Worm (Caenorhabditis elegans) whole organism, L1 larva: ENCODE measurements around the gene icln-1.

ENCODE experiments used
- C04F5.9 ChIP-seq: sonication (generic microtip); optimal IDR thresholded peaks from 2 replicates; lab custom pipeline; 2016; ENCODE audit warnings: missing genetic modification characterization, missing compliant biosample characterization
- C34B4.2 ChIP-seq: sonication (generic microtip); optimal IDR thresholded peaks from 2 replicates; lab custom pipeline; 2017; ENCODE audit warnings: mild to moderate bottlenecking, missing genetic modification characterization, missing compliant biosample characterization
- aha-1 ChIP-seq: fragments of 150-350 bp; optimal IDR thresholded peaks from 2 replicates; lab custom pipeline; 2014; ENCODE audit warnings: missing biosample characterization, missing genetic modification characterization
- alr-1 ChIP-seq: fragments of 200-800 bp; sonication (Bioruptor generic); optimal IDR thresholded peaks from 2 replicates; lab custom pipeline; 2018; ENCODE audit warnings: borderline replicate concordance, mild to moderate bottlenecking, missing genetic modification characterization, missing compliant biosample characterization
- ceh-82 ChIP-seq, 3 experiments: fragments of 150-350 bp in 1 of 3; sonication (generic microtip) in 2 of 3; optimal IDR thresholded peaks; 2 replicates each; lab custom pipeline; 2014 to 2017; ENCODE audit warnings: missing biosample characterization in 3 of 3, missing genetic modification characterization in 3 of 3
- ceh-88 ChIP-seq: fragments of 200-800 bp; sonication (Bioruptor generic); IDR thresholded peaks from 2 replicates; pipeline ENCODE4 v1.3.6; 2022; ENCODE audit warnings: missing genetic modification characterization, missing compliant biosample characterization
- ceh-90 ChIP-seq: sonication (generic microtip); optimal IDR thresholded peaks from 2 replicates; lab custom pipeline; 2016; ENCODE audit warnings: missing genetic modification characterization, missing compliant biosample characterization
- efl-1 ChIP-seq, 4 experiments: fragments of 150-350 bp; optimal IDR thresholded peaks in 3 of 4; peaks in 1 of 4; 1 replicate in 1 of 4; 2 replicates in 3 of 4; lab custom pipeline; 2014; ENCODE audit warnings: missing biosample characterization in 2 of 4, missing genetic modification characterization in 2 of 4, missing genetic modification reagents in 2 of 4
- egl-13 ChIP-seq: sonication (generic microtip); optimal IDR thresholded peaks from 2 replicates; lab custom pipeline; 2016; ENCODE audit warnings: missing genotype, missing genetic modification reagents, missing genetic modification characterization, missing compliant biosample characterization
- elt-2 ChIP-seq: sonication (generic microtip); optimal IDR thresholded peaks from 2 replicates; lab custom pipeline; 2016; ENCODE audit warnings: missing genetic modification characterization, mild to moderate bottlenecking, inconsistent platforms, missing compliant biosample characterization, missing genetic modification reagents
- fkh-4 ChIP-seq: sonication (generic microtip); optimal IDR thresholded peaks from 2 replicates; lab custom pipeline; 2016; ENCODE audit warnings: missing compliant biosample characterization, missing genetic modification characterization, borderline replicate concordance
- grh-1 ChIP-seq: fragments of 200-800 bp; sonication (Bioruptor generic); IDR thresholded peaks from 2 replicates; pipeline ENCODE4 v1.3.6; 2022; ENCODE audit warnings: missing genetic modification reagents, missing genetic modification characterization, missing compliant biosample characterization
- hlh-4 ChIP-seq: sonication (generic microtip); optimal IDR thresholded peaks from 2 replicates; lab custom pipeline; 2016; ENCODE audit warnings: mild to moderate bottlenecking, missing genetic modification characterization, missing compliant biosample characterization
- irx-1 ChIP-seq: sonication (generic microtip); optimal IDR thresholded peaks from 2 replicates; lab custom pipeline; 2016; ENCODE audit warnings: missing genetic modification characterization, missing compliant biosample characterization
- isw-1 ChIP-seq: fragments of 200-800 bp; sonication (Bioruptor generic); IDR thresholded peaks from 2 replicates; pipeline ENCODE4 v1.3.6; 2022; ENCODE audit warnings: missing genetic modification characterization, missing compliant biosample characterization
- jun-1 ChIP-seq: fragments of 150-350 bp; optimal IDR thresholded peaks from 2 replicates; lab custom pipeline; 2014; ENCODE audit warnings: missing biosample characterization, missing genetic modification reagents, missing genetic modification characterization
- lin-39 ChIP-seq: fragments of 150-350 bp; optimal IDR thresholded peaks from 2 replicates; lab custom pipeline; 2014; ENCODE audit warnings: missing biosample characterization, missing genetic modification reagents, missing genetic modification characterization
- lir-3 ChIP-seq: sonication (generic microtip); optimal IDR thresholded peaks from 2 replicates; lab custom pipeline; 2016; ENCODE audit warnings: mild to moderate bottlenecking, missing genetic modification characterization, moderate library complexity, missing compliant biosample characterization; ENCODE audit not compliant: poor library complexity
- lsy-2 ChIP-seq, 2 experiments: fragments of 150-350 bp; optimal IDR thresholded peaks; 2 replicates each; lab custom pipeline; 2014; ENCODE audit warnings: missing biosample characterization in 2 of 2, missing genetic modification characterization in 2 of 2
- mep-1 ChIP-seq: fragments of 150-350 bp; optimal IDR thresholded peaks from 2 replicates; lab custom pipeline; 2014; ENCODE audit warnings: missing biosample characterization, missing genetic modification characterization
- nhr-19 ChIP-seq: fragments of 200-800 bp; sonication (Bioruptor generic); conservative IDR thresholded peaks from 2 replicates; pipeline ENCODE4 v1.3.6; 2022; ENCODE audit warnings: missing genetic modification characterization, missing compliant biosample characterization
- nhr-237 ChIP-seq: fragments of 150-350 bp; optimal IDR thresholded peaks from 2 replicates; lab custom pipeline; 2014; ENCODE audit warnings: missing biosample characterization, missing genetic modification characterization
- nhr-76 ChIP-seq: sonication (generic microtip); optimal IDR thresholded peaks from 2 replicates; lab custom pipeline; 2017; ENCODE audit warnings: missing biosample characterization, missing genetic modification characterization
- nhr-77 ChIP-seq: fragments of 150-350 bp; optimal IDR thresholded peaks from 2 replicates; lab custom pipeline; 2014; ENCODE audit warnings: missing biosample characterization, missing genetic modification characterization
- nhr-85 ChIP-seq: sonication (generic microtip); peaks from one replicate; lab custom pipeline; 2016; ENCODE audit warnings: missing genetic modification characterization, inconsistent platforms, missing compliant biosample characterization
- snpc-4 ChIP-seq: fragments of 150-350 bp; optimal IDR thresholded peaks from 2 replicates; lab custom pipeline; 2014; ENCODE audit warnings: missing biosample characterization, missing genetic modification characterization
- snu-23 ChIP-seq: sonication (generic microtip); optimal IDR thresholded peaks from 2 replicates; lab custom pipeline; 2016; ENCODE audit warnings: missing genetic modification characterization, missing compliant biosample characterization
- sup-37 ChIP-seq: fragments of 200-800 bp; sonication (Bioruptor generic); optimal IDR thresholded peaks from 2 replicates; lab custom pipeline; 2018; ENCODE audit warnings: mild to moderate bottlenecking, missing genetic modification characterization, missing compliant biosample characterization
- swsn-7 ChIP-seq: sonication (generic microtip); optimal IDR thresholded peaks from 2 replicates; lab custom pipeline; 2016; ENCODE audit warnings: missing genetic modification characterization, missing compliant biosample characterization
- unc-130 ChIP-seq: fragments of 150-350 bp; optimal IDR thresholded peaks from 2 replicates; lab custom pipeline; 2017; ENCODE audit warnings: missing biosample characterization, missing genetic modification characterization, inconsistent platforms
- unc-62 ChIP-seq: fragments of 150-350 bp; optimal IDR thresholded peaks from 2 replicates; lab custom pipeline; 2014; ENCODE audit warnings: missing biosample characterization, missing genetic modification reagents, missing genetic modification characterization
- vab-15 ChIP-seq: sonication (generic microtip); optimal IDR thresholded peaks from 2 replicates; lab custom pipeline; 2017; ENCODE audit warnings: missing genotype, mild to moderate bottlenecking, missing genetic modification characterization, missing compliant biosample characterization
- xbp-1 ChIP-seq: sonication (generic microtip); optimal IDR thresholded peaks from 2 replicates; lab custom pipeline; 2016; ENCODE audit warnings: missing genetic modification characterization, missing compliant biosample characterization
- ztf-4 ChIP-seq: fragments of 150-350 bp; optimal IDR thresholded peaks from 2 replicates; lab custom pipeline; 2014; ENCODE audit warnings: missing biosample characterization, missing genetic modification characterization

icln-1 gene

ce11 chrIV:9095553-9095952 lies at the start of gene icln-1:
icln-1 (minus strand) TSS chrIV:9095653.
- no peak for TF ChIP-seq hlh-4 (tag; lab: Kevin White, UChicago)
- TF ChIP-seq egl-13 (tag; lab: Kevin White, UChicago) = no peak
- TF ChIP-seq C34B4.2 (tag; lab: Kevin White, UChicago) = no peak
- no peak for TF ChIP-seq nhr-85 (tag; lab: Kevin White, UChicago)
- no peak for TF ChIP-seq grh-1
- no peak for TF ChIP-seq jun-1 (tag; lab: Kevin White, UChicago)
- no peak for TF ChIP-seq ceh-82 (tag; optimal IDR thresholded peaks at IDR 0.05; lab: Kevin White, UChicago)
- no peak for TF ChIP-seq isw-1 (GFP tag; lab: Robert Waterston, UW)

- no peak for TF ChIP-seq mep-1 (tag; lab: Kevin White, UChicago)
- no peak for TF ChIP-seq lin-39 (tag; lab: Kevin White, UChicago)
- TF ChIP-seq jun-1 (tag; lab: Kevin White, UChicago) = no peak
- TF ChIP-seq, all 84 proteins: peak for 0
Measured at ce11 chrIV:9144405-9144804, 49.0 kb upstream of the icln-1 start, which contains the start of gene flp-1. flp-1 (plus strand) TSS chrIV:9144705.

ce11 chrIV:9140172-9140805 lies 44.8 kb upstream of the icln-1 start:
- TF ChIP-seq swsn-7 (no peak), nhr-19 (GFP tag; lab: Robert Waterston, UW) (no peak), nhr-237 (tag; lab: Kevin White, UChicago) (no peak), sup-37 (GFP tag; lab: Kevin White, UChicago) (no peak), vab-15 (tag; lab: Kevin White, UChicago) (no peak), ztf-4 (tag; lab: Kevin White, UChicago) (no peak), irx-1 (tag; lab: Kevin White, UChicago) (no peak), nhr-76 (tag; lab: Kevin White, UChicago) (no peak), lin-39 (tag; lab: Kevin White, UChicago) (no peak)

ce11 chrIV:9135377-9135776 lies 39.9 kb upstream of the icln-1 start, which contains the start of gene delm-1:
delm-1 (minus strand) TSS chrIV:9135477.
- TF ChIP-seq unc-130 (tag; lab: Kevin White, UChicago) (no peak), C04F5.9 (tag; lab: Kevin White, UChicago) (no peak), C34B4.2 (tag; lab: Kevin White, UChicago) (no peak), lsy-2 (tag; optimal IDR thresholded peaks at IDR 0.05; lab: Kevin White, UChicago) (no peak), lir-3 (tag; lab: Kevin White, UChicago) (no peak), xbp-1 (no peak), ceh-90 (tag; lab: Kevin White, UChicago) (no peak), fkh-4 (tag; lab: Kevin White, UChicago) (no peak), isw-1 (GFP tag; lab: Robert Waterston, UW) (no peak), irx-1 (tag; lab: Kevin White, UChicago) (no peak), unc-62 (GFP tag; lab: Kevin White, UChicago) (no peak), vab-15 (tag; lab: Kevin White, UChicago) (no peak), elt-2 (no peak), ceh-88 (no peak), nhr-77 (tag; lab: Kevin White, UChicago) (no peak), snu-23 (no peak), alr-1 (tag; lab: Kevin White, UChicago) (no peak), grh-1 (no peak), lin-39 (tag; lab: Kevin White, UChicago) (no peak), aha-1 (no peak)

- TF ChIP-seq nhr-85 (tag; lab: Kevin White, UChicago) (peak; percentile 56), snpc-4 (peak; percentile 8), ceh-88 (no peak), efl-1 (optimal IDR thresholded peaks at IDR 0.05; lab: Kevin White, UChicago) (no peak), efl-1 (GFP tag; optimal IDR thresholded peaks at IDR 0.05 in 1 of 2; lab: Kevin White, UChicago) (peak in 1 of 2 experiments; percentile 69)
Measured at ce11 chrIV:9130605-9131004, 35.2 kb upstream of the icln-1 start.
